Worm (Caenorhabditis elegans) whole organism, L3 larva: Measurements from ENCODE around the gene srlf-3.

Source experiments
- R02D3.7 ChIP-seq: fragments of 150-350 bp; optimal IDR thresholded peaks from 2 replicates; lab custom pipeline; 2014; ENCODE audit warnings: missing biosample characterization, missing genetic modification characterization
- ZK546.5 ChIP-seq: sonication (generic microtip); optimal IDR thresholded peaks from 2 replicates; lab custom pipeline; 2017; ENCODE audit warnings: missing biosample characterization, missing genetic modification characterization
- ceh-28 ChIP-seq: fragments of 150-350 bp; optimal IDR thresholded peaks from 2 replicates; lab custom pipeline; 2014; ENCODE audit warnings: missing biosample characterization, missing genetic modification reagents, missing genetic modification characterization
- ceh-82 ChIP-seq: fragments of 150-350 bp; optimal IDR thresholded peaks from 2 replicates; lab custom pipeline; 2014; ENCODE audit warnings: missing biosample characterization, missing genetic modification characterization
- ceh-9 ChIP-seq: sonication (generic microtip); optimal IDR thresholded peaks from 2 replicates; lab custom pipeline; 2018; ENCODE audit warnings: missing biosample characterization, missing genetic modification characterization
- daf-12 ChIP-seq: fragments of 150-350 bp; optimal IDR thresholded peaks from 2 replicates; lab custom pipeline; 2014; ENCODE audit warnings: missing biosample characterization, missing genetic modification reagents, missing genetic modification characterization
- egl-5 ChIP-seq: fragments of 150-350 bp; optimal IDR thresholded peaks from 2 replicates; lab custom pipeline; 2017; ENCODE audit warnings: missing biosample characterization, missing genetic modification reagents, missing genetic modification characterization, inconsistent platforms
- elt-2 ChIP-seq: sonication (generic microtip); optimal IDR thresholded peaks from 2 replicates; lab custom pipeline; 2016; ENCODE audit warnings: missing genetic modification reagents, mild to moderate bottlenecking, missing genetic modification characterization, missing compliant biosample characterization
- eor-1 ChIP-seq, 2 experiments: fragments of 150-350 bp; optimal IDR thresholded peaks; 2 replicates each; lab custom pipeline; 2014 to 2018; ENCODE audit warnings: missing biosample characterization in 2 of 2, missing genetic modification characterization in 2 of 2
- fkh-2 ChIP-seq: fragments of 150-350 bp; optimal IDR thresholded peaks from 2 replicates; lab custom pipeline; 2014; ENCODE audit warnings: missing biosample characterization, missing genetic modification reagents, missing genetic modification characterization
- fos-1 ChIP-seq: fragments of 150-350 bp; optimal IDR thresholded peaks from 2 replicates; lab custom pipeline; 2014; ENCODE audit warnings: missing biosample characterization, missing genetic modification characterization
- hmg-11 ChIP-seq: sonication (generic microtip); optimal IDR thresholded peaks from 2 replicates; lab custom pipeline; 2016; ENCODE audit warnings: missing genetic modification characterization, missing compliant biosample characterization
- jun-1 ChIP-seq: fragments of 150-350 bp; optimal IDR thresholded peaks from 2 replicates; lab custom pipeline; 2014; ENCODE audit warnings: missing biosample characterization, missing genetic modification reagents, missing genetic modification characterization
- lin-39 ChIP-seq: fragments of 150-350 bp; optimal IDR thresholded peaks from 2 replicates; lab custom pipeline; 2018; ENCODE audit warnings: missing biosample characterization, missing genetic modification reagents, missing genetic modification characterization
- mml-1 ChIP-seq: fragments of 150-350 bp; sonication (generic microtip); optimal IDR thresholded peaks from 3 replicates; lab custom pipeline; 2014; ENCODE audit warnings: missing biosample characterization, missing genetic modification characterization
- nhr-12 ChIP-seq: fragments of 150-350 bp; optimal IDR thresholded peaks from 2 replicates; lab custom pipeline; 2014; ENCODE audit warnings: missing biosample characterization, missing genetic modification characterization
- nhr-23 ChIP-seq: fragments of 150-350 bp; optimal IDR thresholded peaks from 2 replicates; lab custom pipeline; 2014; ENCODE audit warnings: missing biosample characterization, missing genetic modification reagents, missing genetic modification characterization
- nhr-237 ChIP-seq: fragments of 150-350 bp; optimal IDR thresholded peaks from 2 replicates; lab custom pipeline; 2014; ENCODE audit warnings: missing biosample characterization, missing genetic modification characterization
- nhr-25 ChIP-seq: sonication (generic microtip); optimal IDR thresholded peaks from 2 replicates; lab custom pipeline; 2017; ENCODE audit warnings: missing biosample characterization, missing genetic modification characterization
- nhr-28 ChIP-seq: fragments of 150-350 bp; optimal IDR thresholded peaks from 2 replicates; lab custom pipeline; 2014; ENCODE audit warnings: missing biosample characterization, missing genetic modification characterization
- nhr-43 ChIP-seq: sonication (generic microtip); optimal IDR thresholded peaks from 2 replicates; lab custom pipeline; 2016; ENCODE audit warnings: mild to moderate bottlenecking, missing genetic modification characterization, missing compliant biosample characterization; ENCODE audit not compliant: poor library complexity, severe bottlenecking
- nhr-67 ChIP-seq: fragments of 150-350 bp; optimal IDR thresholded peaks from 2 replicates; lab custom pipeline; 2014; ENCODE audit warnings: missing biosample characterization, missing genetic modification characterization
- nhr-76 ChIP-seq: fragments of 150-350 bp; sonication (generic microtip); optimal IDR thresholded peaks from 5 replicates; lab custom pipeline; 2014; ENCODE audit warnings: missing biosample characterization, missing genetic modification characterization
- nhr-77 ChIP-seq: fragments of 150-350 bp; optimal IDR thresholded peaks from 2 replicates; lab custom pipeline; 2014; ENCODE audit warnings: missing biosample characterization, missing genetic modification characterization
- pha-4 ChIP-seq: fragments of 150-350 bp; optimal IDR thresholded peaks from 2 replicates; lab custom pipeline; 2014; ENCODE audit warnings: missing biosample characterization, missing genetic modification reagents, missing genetic modification characterization
- pqm-1 ChIP-seq: fragments of 150-350 bp; optimal IDR thresholded peaks from 2 replicates; lab custom pipeline; 2017; ENCODE audit warnings: missing biosample characterization, missing genetic modification characterization, inconsistent platforms
- skn-1 ChIP-seq: fragments of 150-350 bp; optimal IDR thresholded peaks from 2 replicates; lab custom pipeline; 2014; ENCODE audit warnings: missing biosample characterization, missing genetic modification characterization
- tbx-2 ChIP-seq: sonication (generic microtip); optimal IDR thresholded peaks from 2 replicates; lab custom pipeline; 2016; ENCODE audit warnings: mild to moderate bottlenecking, missing genetic modification characterization, missing compliant biosample characterization
- unc-39 ChIP-seq: sonication (generic microtip); optimal IDR thresholded peaks from 4 replicates; lab custom pipeline; 2017; ENCODE audit warnings: missing biosample characterization, missing genetic modification characterization
- zag-1 ChIP-seq: fragments of 150-350 bp; optimal IDR thresholded peaks from 2 replicates; lab custom pipeline; 2014; ENCODE audit warnings: missing biosample characterization, missing genetic modification characterization
- ztf-11 ChIP-seq: fragments of 150-350 bp; optimal IDR thresholded peaks from 2 replicates; lab custom pipeline; 2014; ENCODE audit warnings: missing biosample characterization, missing genetic modification characterization
- ztf-4 ChIP-seq: fragments of 150-350 bp; optimal IDR thresholded peaks from 2 replicates; lab custom pipeline; 2014; ENCODE audit warnings: missing biosample characterization, missing genetic modification characterization

The srlf-3 gene

DNA sequence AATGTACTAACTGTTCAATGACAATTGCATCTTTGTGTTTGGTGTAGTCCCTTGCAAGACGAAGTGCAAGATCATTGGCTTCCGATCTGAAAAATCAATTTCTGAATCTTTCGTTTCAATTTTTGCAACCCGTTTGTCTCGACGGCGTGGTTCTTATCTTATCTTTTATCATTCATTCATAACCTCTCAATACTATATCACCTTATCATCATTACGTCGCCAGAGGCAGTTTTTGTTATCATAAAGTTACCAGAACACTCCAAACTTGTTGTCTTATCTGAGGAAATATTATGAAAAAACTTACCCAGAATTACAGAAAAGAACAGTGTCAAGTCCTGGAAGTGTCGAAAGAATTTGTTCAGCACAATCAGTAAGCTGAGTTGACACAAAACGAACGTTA lies 36.7 kb upstream of the srlf-3 start (continued):
- TF ChIP-seq ceh-9 (tag; lab: Kevin White, UChicago) = no peak
- TF ChIP-seq nhr-237 (tag; lab: Kevin White, UChicago) = no peak
- TF ChIP-seq fkh-2 (tag; lab: Kevin White, UChicago) = no peak
- peak; percentile 68 for TF ChIP-seq pqm-1 (tag; lab: Kevin White, UChicago)
- TF ChIP-seq tbx-2 = no peak

DNA sequence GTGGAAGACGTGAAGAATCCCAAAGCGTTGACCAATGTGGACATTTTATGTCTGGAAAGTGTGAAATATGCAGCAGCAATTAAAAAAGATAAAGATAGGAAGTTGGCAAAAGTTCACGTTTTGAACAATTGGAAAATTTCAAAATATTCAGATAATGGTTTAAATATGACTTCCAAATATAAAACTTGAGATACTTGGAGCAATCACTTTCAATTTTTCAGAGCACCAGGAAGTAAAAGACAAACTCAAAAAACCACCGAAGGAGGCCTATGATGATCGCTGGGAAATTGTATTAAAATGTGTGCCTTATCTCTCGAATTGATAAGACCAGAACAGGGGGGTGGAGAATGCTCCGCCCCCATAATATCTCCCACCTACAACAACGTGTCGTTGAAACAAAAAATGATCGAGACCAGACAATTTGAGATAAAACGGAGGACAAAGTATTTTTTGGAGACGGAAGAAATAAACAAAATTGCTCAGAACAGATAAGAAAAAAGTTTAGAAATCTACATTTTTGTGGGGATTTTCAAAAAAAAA lies 35.5 kb upstream of the srlf-3 start, which contains the start of gene eppl-1:
eppl-1 (minus strand) TSS at position 51 of the 540 bp plus-strand sequence.
- TF ChIP-seq nhr-77 (tag; lab: Kevin White, UChicago) (no peak), elt-2 (peak; percentile 96), nhr-25 (tag; lab: Kevin White, UChicago) (no peak), eor-1 (tag; optimal IDR thresholded peaks at IDR 0.05; lab: Kevin White, UChicago) (no peak)

DNA sequence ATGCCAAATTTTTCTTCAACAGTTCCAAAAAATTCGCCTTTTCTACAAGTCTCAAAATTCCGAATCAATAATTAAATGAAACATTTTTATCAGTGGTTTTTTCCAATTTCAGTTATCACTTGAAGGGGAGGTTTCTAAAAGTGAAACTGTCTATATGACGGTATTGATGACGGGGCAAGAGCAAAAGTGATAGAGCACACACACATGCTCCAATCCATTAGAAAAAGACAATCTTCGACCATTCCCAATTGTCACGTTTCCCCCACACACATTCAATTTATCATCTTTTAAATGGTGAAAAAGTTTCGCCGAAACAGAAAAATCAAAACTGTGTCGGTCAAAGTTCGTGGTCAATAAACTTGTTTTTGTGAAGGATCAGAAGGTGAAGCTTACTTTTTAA lies 34.1 kb upstream of the srlf-3 start:
- TF ChIP-seq hmg-11 (no peak), unc-39 (no peak), pqm-1 (tag; lab: Kevin White, UChicago) (peak; percentile 85), nhr-23 (no peak), ztf-11 (no peak), zag-1 (tag; lab: Kevin White, UChicago) (no peak), pha-4 (tag; lab: Kevin White, UChicago) (peak; percentile 33), elt-2 (peak; percentile 97), fos-1 (tag; lab: Kevin White, UChicago) (no peak), ZK546.5 (tag; lab: Kevin White, UChicago) (no peak), ztf-4 (no peak), ceh-28 (tag; lab: Kevin White, UChicago) (no peak), jun-1 (tag; lab: Kevin White, UChicago) (peak; percentile 59)
- TF ChIP-seq, all 47 proteins: peak for 4

DNA sequence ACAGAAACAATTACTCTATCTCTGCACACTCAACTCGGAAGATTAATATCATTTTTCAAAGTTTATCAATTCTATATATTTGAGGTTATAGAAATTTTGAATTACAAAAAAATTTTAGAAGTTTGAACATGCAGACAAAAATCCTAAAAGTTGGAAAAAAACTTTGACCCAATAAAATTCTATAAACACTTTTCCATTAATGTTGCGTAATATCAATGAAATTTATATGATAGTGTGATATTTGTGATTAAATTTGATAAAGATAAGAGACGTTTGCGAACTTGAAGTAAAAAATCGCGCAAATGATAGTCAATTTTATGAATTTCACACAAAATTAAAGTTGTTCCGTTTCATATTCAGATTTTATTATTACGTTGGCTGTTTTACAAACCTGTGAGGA lies 33.2 kb upstream of the srlf-3 start:
- TF ChIP-seq elt-2 (peak; percentile 75), pqm-1 (tag; lab: Kevin White, UChicago) (peak; percentile 35), skn-1 (tag; lab: Kevin White, UChicago) (no peak)

DNA sequence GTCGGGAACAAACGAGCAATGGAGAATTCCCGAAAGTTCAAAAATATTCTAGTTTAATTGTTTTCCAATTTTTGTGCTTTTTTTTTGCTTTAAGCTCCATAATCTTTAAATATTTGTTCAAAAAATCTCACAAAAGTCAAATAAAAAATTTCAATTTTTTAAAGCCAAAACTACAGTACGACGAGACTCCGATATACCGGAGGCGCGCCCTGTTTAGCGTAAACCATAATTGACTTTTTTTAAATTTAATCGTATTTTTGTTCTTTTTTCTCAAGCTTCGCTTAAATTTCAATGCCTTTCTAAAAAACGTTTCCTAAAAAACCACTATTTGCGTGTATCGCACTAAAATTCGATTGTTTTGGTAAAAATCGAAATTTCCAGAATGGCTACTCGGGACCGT lies 30.4 kb upstream of the srlf-3 start, which contains the start of gene syx-4:
syx-4 (plus strand) TSS at position 382 of the 400 bp plus-strand sequence.
- TF ChIP-seq lin-39 (tag; lab: Kevin White, UChicago) (no peak), egl-5 (tag; lab: Kevin White, UChicago) (no peak), nhr-67 (tag; lab: Kevin White, UChicago) (no peak), pqm-1 (tag; lab: Kevin White, UChicago) (no peak), nhr-23 (no peak), mml-1 (tag; lab: Kevin White, UChicago) (no peak), nhr-12 (tag; lab: Kevin White, UChicago) (no peak), daf-12 (no peak), tbx-2 (no peak), nhr-43 (tag; lab: Kevin White, UChicago) (no peak), nhr-28 (no peak), R02D3.7 (no peak), ztf-4 (no peak), jun-1 (tag; lab: Kevin White, UChicago) (no peak), nhr-76 (no peak), ceh-82 (no peak)

DNA sequence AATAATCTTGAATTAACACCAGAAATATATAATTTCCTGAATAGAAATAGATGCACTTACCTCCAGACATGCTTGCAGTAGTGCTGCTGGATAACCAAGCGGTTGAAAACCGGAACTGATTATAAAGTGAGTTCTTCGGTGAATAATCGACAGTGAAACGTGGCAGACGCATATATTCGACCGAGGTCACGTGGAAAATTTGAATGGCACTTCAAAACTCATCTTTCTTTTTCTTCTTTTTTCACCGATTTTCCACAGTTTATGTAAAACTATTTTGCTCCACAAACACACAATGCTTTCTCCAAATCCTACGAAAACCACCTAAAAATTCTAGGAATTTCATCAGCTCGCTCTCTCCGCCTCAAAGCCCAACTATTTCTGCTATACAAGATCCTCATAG lies 27.1 kb upstream of the srlf-3 start, which contains the start of gene ant-1.4:
ant-1.4 (minus strand) TSS at position 101 of the 400 bp plus-strand sequence.
- TF ChIP-seq eor-1 (tag; optimal IDR thresholded peaks at IDR 0.05; lab: Kevin White, UChicago) = no peak
- TF ChIP-seq nhr-237 (tag; lab: Kevin White, UChicago) = no peak
- no peak for TF ChIP-seq ceh-9 (tag; lab: Kevin White, UChicago)
- no peak for TF ChIP-seq ztf-4
- no peak for TF ChIP-seq nhr-25 (tag; lab: Kevin White, UChicago)
